Worm (Caenorhabditis elegans): ENCODE measurements around the gene lec-3.

ce11 chrII:10040834-10041233 lies 49.9 kb downstream of the lec-3 start, which contains the start of gene ogr-2:
- no peak for TF ChIP-seq tab-1 (GFP tag; IDR thresholded peaks at IDR 0.05)
- no peak for TF ChIP-seq cog-1 (tag; optimal IDR thresholded peaks at IDR 0.05)
